Worm (Caenorhabditis elegans) whole organism, young adult: Measurements from ENCODE around the gene F08G12.1.

Source experiments
- B0035.1 ChIP-seq: sonication (generic microtip); optimal IDR thresholded peaks from 2 replicates; lab custom pipeline; 2016; ENCODE audit warnings: missing genetic modification characterization, mild to moderate bottlenecking, missing compliant biosample characterization, missing genotype, missing genetic modification reagents
- B0261.1 ChIP-seq: sonication (generic microtip); optimal IDR thresholded peaks from 2 replicates; lab custom pipeline; 2016; ENCODE audit warnings: mild to moderate bottlenecking, missing genetic modification characterization, moderate library complexity, missing compliant biosample characterization
- C17E4.6 ChIP-seq: fragments of 200-800 bp; sonication (Bioruptor generic); IDR thresholded peaks from 2 replicates; pipeline ENCODE4 v1.3.6; 2022; ENCODE audit warnings: missing genetic modification reagents, missing genetic modification characterization, missing compliant biosample characterization
- D2030.7 ChIP-seq: fragments of 200-800 bp; sonication (Bioruptor generic); IDR thresholded peaks from 2 replicates; pipeline ENCODE4 v1.3.6; 2022; ENCODE audit warnings: missing genetic modification reagents, missing genetic modification characterization, missing compliant biosample characterization
- F10E7.11 ChIP-seq: sonication (generic microtip); optimal IDR thresholded peaks from 2 replicates; lab custom pipeline; 2017; ENCODE audit warnings: mild to moderate bottlenecking, missing genetic modification characterization, moderate library complexity, missing compliant biosample characterization
- F55B11.4 ChIP-seq: sonication (generic microtip); optimal IDR thresholded peaks from 2 replicates; lab custom pipeline; 2016; ENCODE audit warnings: missing compliant biosample characterization, missing genetic modification characterization, borderline replicate concordance; ENCODE audit not compliant: insufficient read depth
- K11D2.4 ChIP-seq: fragments of 200-800 bp; sonication (Bioruptor generic); IDR thresholded peaks from 2 replicates; pipeline ENCODE4 v1.3.6; 2022; ENCODE audit warnings: missing genetic modification reagents, missing genetic modification characterization, missing compliant biosample characterization
- akir-1 ChIP-seq: fragments of 200-800 bp; sonication (Bioruptor generic); optimal IDR thresholded peaks from 2 replicates; lab custom pipeline; 2018; ENCODE audit warnings: mild to moderate bottlenecking, missing genetic modification characterization, moderate library complexity, missing compliant biosample characterization
- ama-1 ChIP-seq, 3 experiments: fragments of 150-350 bp in 1 of 3; sonication (generic microtip) in 2 of 3; optimal IDR thresholded peaks; 2 replicates each; lab custom pipeline; 2014 to 2018; ENCODE audit warnings: missing biosample characterization in 2 of 3, missing genetic modification characterization in 2 of 3, missing genetic modification reagents in 2 of 3
- athp-1 ChIP-seq: sonication (generic microtip); optimal IDR thresholded peaks from 2 replicates; lab custom pipeline; 2017; ENCODE audit warnings: mild to moderate bottlenecking, missing genetic modification characterization, missing compliant biosample characterization
- attf-3 ChIP-seq: fragments of 200-800 bp; sonication (Bioruptor generic); conservative IDR thresholded peaks from 2 replicates; pipeline ENCODE4 v1.3.6; 2022; ENCODE audit warnings: missing genetic modification reagents, missing genetic modification characterization, missing compliant biosample characterization
- attf-5 ChIP-seq: fragments of 200-800 bp; sonication (Bioruptor generic); optimal IDR thresholded peaks from 2 replicates; lab custom pipeline; 2018; ENCODE audit warnings: mild to moderate bottlenecking, missing genetic modification characterization, missing compliant biosample characterization
- bed-1 ChIP-seq: fragments of 200-800 bp; sonication (Bioruptor generic); IDR thresholded peaks from 2 replicates; pipeline ENCODE4 v1.3.6; 2022; ENCODE audit warnings: missing genetic modification reagents, missing genetic modification characterization, missing compliant biosample characterization
- ceh-100 ChIP-seq: fragments of 200-800 bp; sonication (Bioruptor generic); IDR thresholded peaks from 2 replicates; pipeline ENCODE4 v1.3.6; 2022; ENCODE audit warnings: missing genetic modification reagents, missing genetic modification characterization, missing compliant biosample characterization
- die-1 ChIP-seq: sonication (generic microtip); optimal IDR thresholded peaks from 2 replicates; lab custom pipeline; 2016; ENCODE audit warnings: missing genotype, mild to moderate bottlenecking, missing genetic modification characterization, missing compliant biosample characterization
- egl-18 ChIP-seq: fragments of 200-800 bp; sonication (Bioruptor generic); IDR thresholded peaks from 2 replicates; pipeline ENCODE4 v1.3.6; 2022; ENCODE audit warnings: missing genetic modification reagents, missing genetic modification characterization, missing compliant biosample characterization
- egrh-3 ChIP-seq: fragments of 200-800 bp; sonication (Bioruptor generic); IDR thresholded peaks from 2 replicates; pipeline ENCODE4 v1.3.6; 2022; ENCODE audit warnings: missing genetic modification reagents, missing genetic modification characterization, missing compliant biosample characterization
- ets-4 ChIP-seq: fragments of 200-800 bp; sonication (Bioruptor generic); optimal IDR thresholded peaks from 2 replicates; lab custom pipeline; 2018; ENCODE audit warnings: mild to moderate bottlenecking, missing genetic modification characterization, missing compliant biosample characterization
- him-1 ChIP-seq: sonication (generic microtip); optimal IDR thresholded peaks from 2 replicates; lab custom pipeline; 2016; ENCODE audit warnings: missing genotype, missing genetic modification reagents, missing genetic modification characterization, missing compliant biosample characterization
- hlh-12 ChIP-seq: sonication (generic microtip); optimal IDR thresholded peaks from 2 replicates; lab custom pipeline; 2016; ENCODE audit warnings: missing genetic modification characterization, missing compliant biosample characterization
- hmg-20 ChIP-seq: fragments of 200-800 bp; sonication (Bioruptor generic); IDR thresholded peaks from 2 replicates; pipeline ENCODE4 v1.3.6; 2022; ENCODE audit warnings: missing genetic modification reagents, missing genetic modification characterization, missing compliant biosample characterization
- lin-26 ChIP-seq: fragments of 200-800 bp; sonication (Bioruptor generic); IDR thresholded peaks from 2 replicates; pipeline ENCODE4 v1.3.6; 2022; ENCODE audit warnings: missing genetic modification reagents, missing genetic modification characterization, missing compliant biosample characterization
- lin-40 ChIP-seq: sonication (generic microtip); optimal IDR thresholded peaks from 2 replicates; lab custom pipeline; 2016; ENCODE audit warnings: missing genetic modification characterization, mild to moderate bottlenecking, missing compliant biosample characterization, missing genotype, missing genetic modification reagents
- lsy-27 ChIP-seq: sonication (generic microtip); optimal IDR thresholded peaks from 2 replicates; lab custom pipeline; 2017; ENCODE audit warnings: missing genetic modification characterization, mild to moderate bottlenecking, missing compliant biosample characterization, antibody characterized with exemption, missing genotype, borderline replicate concordance; ENCODE audit not compliant: insufficient read depth
- mxl-1 ChIP-seq: sonication (generic microtip); optimal IDR thresholded peaks from 2 replicates; lab custom pipeline; 2016; ENCODE audit warnings: missing genetic modification characterization, missing compliant biosample characterization
- nfya-1 ChIP-seq: sonication (generic microtip); optimal IDR thresholded peaks from 2 replicates; lab custom pipeline; 2017; ENCODE audit warnings: antibody characterized with exemption, missing compliant biosample characterization, missing genetic modification characterization, borderline replicate concordance; ENCODE audit not compliant: insufficient read depth
- nhr-120 ChIP-seq: fragments of 200-800 bp; sonication (Bioruptor generic); IDR thresholded peaks from 2 replicates; pipeline ENCODE4 v1.3.6; 2022; ENCODE audit warnings: missing genetic modification characterization, missing compliant biosample characterization
- nhr-179 ChIP-seq: sonication (generic microtip); optimal IDR thresholded peaks from 2 replicates; lab custom pipeline; 2016; ENCODE audit warnings: mild to moderate bottlenecking, missing genetic modification characterization, missing compliant biosample characterization
- nhr-80 ChIP-seq: sonication (generic microtip); optimal IDR thresholded peaks from 2 replicates; lab custom pipeline; 2016; ENCODE audit warnings: missing genetic modification characterization, missing compliant biosample characterization
- nhr-90 ChIP-seq: sonication (generic microtip); optimal IDR thresholded peaks from 2 replicates; lab custom pipeline; 2016; ENCODE audit warnings: missing genotype, mild to moderate bottlenecking, missing genetic modification characterization, missing compliant biosample characterization
- rec-8 ChIP-seq, 2 experiments: sonication (generic microtip); optimal IDR thresholded peaks; 2 replicates each; lab custom pipeline; 2016; ENCODE audit warnings: mild to moderate bottlenecking in 2 of 2, missing genetic modification characterization in 2 of 2, missing genetic modification reagents in 2 of 2, missing genotype in 2 of 2, missing biosample characterization in 1 of 2, missing compliant biosample characterization in 1 of 2, moderate library complexity in 1 of 2
- repo-1 ChIP-seq: sonication (generic microtip); optimal IDR thresholded peaks from 2 replicates; lab custom pipeline; 2017; ENCODE audit warnings: mild to moderate bottlenecking, missing genetic modification characterization, missing compliant biosample characterization
- snpc-1.3 ChIP-seq: sonication (generic microtip); optimal IDR thresholded peaks from 2 replicates; lab custom pipeline; 2017; ENCODE audit warnings: missing genetic modification characterization, mild to moderate bottlenecking, missing compliant biosample characterization, antibody characterized with exemption, moderate library complexity, missing genotype, missing genetic modification reagents; ENCODE audit not compliant: insufficient read depth
- snpc-3.4 ChIP-seq: sonication (generic microtip); optimal IDR thresholded peaks from 2 replicates; lab custom pipeline; 2017; ENCODE audit warnings: missing genetic modification characterization, mild to moderate bottlenecking, missing compliant biosample characterization, antibody characterized with exemption, moderate library complexity, missing genotype, missing genetic modification reagents
- snpc-4 ChIP-seq, 5 experiments: fragments of 150-350 bp in 1 of 5; sonication (generic microtip) in 4 of 5; optimal IDR thresholded peaks; 2 replicates each; lab custom pipeline; 2014 to 2018; ENCODE audit warnings: missing genetic modification characterization in 5 of 5, missing biosample characterization in 3 of 5, antibody characterized with exemption in 2 of 5, mild to moderate bottlenecking in 2 of 5, missing compliant biosample characterization in 2 of 5, missing genotype in 2 of 5, moderate library complexity in 2 of 5, missing genetic modification reagents in 1 of 5
- somi-1 ChIP-seq: fragments of 200-800 bp; sonication (Bioruptor generic); optimal IDR thresholded peaks from 2 replicates; lab custom pipeline; 2018; ENCODE audit warnings: mild to moderate bottlenecking, missing genetic modification characterization, missing compliant biosample characterization
- sptf-2 ChIP-seq: fragments of 200-800 bp; sonication (Bioruptor generic); optimal IDR thresholded peaks from 2 replicates; lab custom pipeline; 2018; ENCODE audit warnings: mild to moderate bottlenecking, missing genetic modification characterization, missing compliant biosample characterization
- unc-62 ChIP-seq: fragments of 150-350 bp; optimal IDR thresholded peaks from 2 replicates; lab custom pipeline; 2014; ENCODE audit warnings: missing biosample characterization, missing genetic modification reagents, missing genetic modification characterization
- xnd-1 ChIP-seq: sonication (generic microtip); optimal IDR thresholded peaks from 2 replicates; lab custom pipeline; 2016; ENCODE audit warnings: missing genotype, missing genetic modification reagents, missing genetic modification characterization, missing compliant biosample characterization
- ztf-22 ChIP-seq: fragments of 200-800 bp; sonication (Bioruptor generic); optimal IDR thresholded peaks from 2 replicates; lab custom pipeline; 2018; ENCODE audit warnings: mild to moderate bottlenecking, missing genetic modification characterization, moderate library complexity, missing compliant biosample characterization
- ztf-28 ChIP-seq: fragments of 200-800 bp; sonication (Bioruptor generic); IDR thresholded peaks from 2 replicates; pipeline ENCODE4 v1.3.6; 2022; ENCODE audit warnings: missing genetic modification reagents, missing genetic modification characterization, missing compliant biosample characterization

Gene F08G12.1

ce11 chrX:11279276-11279675 lies 26.4 kb downstream of the F08G12.1 start, which contains the start of gene F38B2.2:
TSS of gene F38B2.2 (minus strand) at chrX:11279376.
- no peak for TF ChIP-seq mxl-1 (tag; lab: Kevin White, UChicago)
- TF ChIP-seq attf-5: no peak
- TF ChIP-seq die-1 (tag; lab: Kevin White, UChicago): no peak
- TF ChIP-seq B0035.1: no peak
- TF ChIP-seq sptf-2 (GFP tag; lab: Kevin White, UChicago): no peak
- no peak for TF ChIP-seq ztf-22 (GFP tag; lab: Kevin White, UChicago)
- TF ChIP-seq repo-1 (tag; lab: Kevin White, UChicago): no peak
- TF ChIP-seq xnd-1 (tag; lab: Kevin White, UChicago): no peak
- TF ChIP-seq nhr-90 (tag; lab: Kevin White, UChicago): no peak
- TF ChIP-seq lin-40 (tag; lab: Kevin White, UChicago): no peak
- TF ChIP-seq nhr-120 (GFP tag; lab: Robert Waterston, UW): no peak
- no peak for TF ChIP-seq D2030.7 (GFP tag; lab: Robert Waterston, UW)
- no peak for TF ChIP-seq unc-62 (GFP tag; lab: Kevin White, UChicago)
- no peak for TF ChIP-seq attf-3
- no peak for TF ChIP-seq egl-18

ce11 chrX:11270882-11271281 lies 34.8 kb downstream of the F08G12.1 start, which contains the start of gene ifa-1:
TSS of gene ifa-1 (plus strand) at chrX:11271182.
- no peak for TF ChIP-seq xnd-1 (tag; lab: Kevin White, UChicago)
- TF ChIP-seq, all 124 proteins: peak for 0

- TF ChIP-seq C17E4.6 (GFP tag; lab: Robert Waterston, UW) (no peak), ama-1 (optimal IDR thresholded peaks at IDR 0.05; lab: Kevin White, UChicago) (no peak), ama-1 (GFP tag; optimal IDR thresholded peaks at IDR 0.05; lab: Kevin White, UChicago) (no peak), ztf-28 (GFP tag; lab: Robert Waterston, UW) (no peak), hlh-12 (tag; lab: Kevin White, UChicago) (no peak), rec-8 (tag; optimal IDR thresholded peaks at IDR 0.05; lab: Kevin White, UChicago) (no peak), snpc-4 (GFP tag; optimal IDR thresholded peaks at IDR 0.05; lab: Kevin White, UChicago) (no peak), snpc-4 (tag; optimal IDR thresholded peaks at IDR 0.05; lab: Kevin White, UChicago) (no peak), D2030.7 (GFP tag; lab: Robert Waterston, UW) (no peak)
- TF ChIP-seq, all 124 proteins: peak for 0
These were observed 36.7 kb downstream of the F08G12.1 start, which contains the start of gene C03A3.3 for ce11 chrX:11268970-11269369. TSS of gene C03A3.3 (minus strand) at chrX:11269070.

ce11 chrX:11266711-11267110 lies 39.0 kb downstream of the F08G12.1 start, which contains the start of gene C03A3.9:
TSS of gene C03A3.9 (plus strand) at chrX:11267011.
- TF ChIP-seq unc-62 (GFP tag; lab: Kevin White, UChicago) (no peak), nfya-1 (no peak), snpc-3.4 (no peak), snpc-4 (GFP tag; optimal IDR thresholded peaks at IDR 0.05; lab: Kevin White, UChicago) (no peak), snpc-4 (tag; optimal IDR thresholded peaks at IDR 0.05; lab: Kevin White, UChicago) (no peak), akir-1 (no peak), ceh-100 (no peak), hmg-20 (GFP tag; lab: Robert Waterston, UW) (no peak), lin-26 (no peak), K11D2.4 (GFP tag; lab: Robert Waterston, UW) (no peak), nhr-90 (tag; lab: Kevin White, UChicago) (no peak), D2030.7 (GFP tag; lab: Robert Waterston, UW) (no peak), snpc-1.3 (no peak), bed-1 (no peak)

- TF ChIP-seq athp-1 (tag; lab: Kevin White, UChicago) (no peak), F10E7.11 (tag; lab: Kevin White, UChicago) (no peak), egrh-3 (GFP tag; lab: Robert Waterston, UW) (no peak), ceh-100 (no peak), ets-4 (GFP tag; lab: Kevin White, UChicago) (peak; percentile 33), nhr-80 (tag; lab: Kevin White, UChicago) (peak; percentile 92), B0261.1 (tag; lab: Kevin White, UChicago) (no peak), him-1 (tag; lab: Kevin White, UChicago) (no peak), xnd-1 (tag; lab: Kevin White, UChicago) (no peak), F55B11.4 (tag; lab: Kevin White, UChicago) (no peak), somi-1 (GFP tag; lab: Kevin White, UChicago) (no peak), lsy-27 (tag; lab: Kevin White, UChicago) (no peak), nhr-179 (tag; lab: Kevin White, UChicago) (no peak)
These were observed 41.0 kb downstream of the F08G12.1 start for ce11 chrX:11264715-11265114.
